Fruit fly (Drosophila melanogaster) whole organism, embryonic: ENCODE measurements around the gene ProtB.

Source experiments
- B-H1 ChIP-seq: fragments of 200-800 bp; sonication (Bioruptor generic); IDR thresholded peaks from 3 replicates; pipeline ENCODE4 v1.3.6; 2022; ENCODE audit warnings: missing biosample characterization, missing genetic modification characterization
- Bgb ChIP-seq: fragments of 200-800 bp; sonication (Bioruptor generic); IDR thresholded peaks from 2 replicates; pipeline ENCODE4 v1.3.6; 2022; ENCODE audit warnings: missing biosample characterization, missing genetic modification characterization; ENCODE audit not compliant: partially characterized antibody
- Blimp-1 ChIP-seq: fragments of 200-800 bp; sonication (Bioruptor generic); optimal IDR thresholded peaks from 3 replicates; lab custom pipeline; 2018; ENCODE audit warnings: missing biosample characterization, missing genetic modification characterization, mild to moderate bottlenecking, moderate library complexity, missing genetic modification reagents
- CG10654 ChIP-seq: fragments of 200-800 bp; sonication (Bioruptor generic); optimal IDR thresholded peaks from 2 replicates; lab custom pipeline; 2016; ENCODE audit warnings: missing biosample characterization, missing genetic modification characterization
- CG11696 ChIP-seq: fragments of 200-800 bp; sonication (Bioruptor generic); IDR thresholded peaks from 2 replicates; pipeline ENCODE4 v1.3.6; 2022; ENCODE audit warnings: missing biosample characterization, missing genetic modification characterization
- CG12744 ChIP-seq: fragments of 200-800 bp; sonication (Bioruptor generic); optimal IDR thresholded peaks from 2 replicates; lab custom pipeline; 2016; ENCODE audit warnings: missing biosample characterization, missing genetic modification characterization
- CG14710 ChIP-seq: fragments of 200-800 bp; sonication (Bioruptor generic); optimal IDR thresholded peaks from 3 replicates; lab custom pipeline; 2019; ENCODE audit warnings: missing biosample characterization, mild to moderate bottlenecking, missing genetic modification characterization, moderate library complexity
- CG14965 ChIP-seq: fragments of 200-800 bp; sonication (Bioruptor generic); optimal IDR thresholded peaks from 2 replicates; lab custom pipeline; 2016; ENCODE audit warnings: missing biosample characterization, missing genetic modification characterization, borderline replicate concordance
- CG15269 ChIP-seq: fragments of 200-800 bp; sonication (Bioruptor generic); optimal IDR thresholded peaks from 2 replicates; lab custom pipeline; 2018; ENCODE audit warnings: missing biosample characterization, mild to moderate bottlenecking, missing genetic modification characterization, moderate library complexity
- CG15514 ChIP-seq: fragments of 200-800 bp; sonication (Bioruptor generic); optimal IDR thresholded peaks from 3 replicates; lab custom pipeline; 2017; ENCODE audit warnings: missing biosample characterization, missing genetic modification characterization, mild to moderate bottlenecking, moderate library complexity, missing genetic modification reagents
- CG18619 ChIP-seq: fragments of 200-800 bp; sonication (Bioruptor generic); optimal IDR thresholded peaks from 3 replicates; lab custom pipeline; 2017; ENCODE audit warnings: missing biosample characterization, mild to moderate bottlenecking, missing genetic modification characterization
- CG2116 ChIP-seq: fragments of 200-800 bp; sonication (Bioruptor generic); optimal IDR thresholded peaks from 3 replicates; lab custom pipeline; 2018; ENCODE audit warnings: missing biosample characterization, mild to moderate bottlenecking, missing genetic modification characterization
- CG2202 ChIP-seq: fragments of 200-800 bp; sonication (Bioruptor generic); optimal IDR thresholded peaks from 2 replicates; lab custom pipeline; 2018; ENCODE audit warnings: missing biosample characterization, mild to moderate bottlenecking, missing genetic modification characterization
- CG3281 ChIP-seq: fragments of 200-800 bp; sonication (Bioruptor generic); optimal IDR thresholded peaks from 3 replicates; lab custom pipeline; 2017; ENCODE audit warnings: missing biosample characterization, mild to moderate bottlenecking, missing genetic modification characterization
- CG33213 ChIP-seq: fragments of 200-800 bp; sonication (Bioruptor generic); optimal IDR thresholded peaks from 3 replicates; lab custom pipeline; 2016; ENCODE audit warnings: missing biosample characterization, missing genetic modification characterization
- CG4360 ChIP-seq: fragments of 200-800 bp; sonication (Bioruptor generic); IDR thresholded peaks from 2 replicates; pipeline ENCODE4 v1.3.6; 2022; ENCODE audit warnings: missing biosample characterization, missing genetic modification characterization
- CG43689 ChIP-seq: fragments of 200-800 bp; sonication (Bioruptor generic); IDR thresholded peaks from 2 replicates; pipeline ENCODE4 v1.3.6; 2022; ENCODE audit warnings: missing biosample characterization, missing genetic modification characterization
- CG7963 ChIP-seq: fragments of 200-800 bp; sonication (Bioruptor generic); IDR thresholded peaks from 3 replicates; pipeline ENCODE4 v1.3.6; 2022; ENCODE audit warnings: missing biosample characterization, missing genetic modification characterization; ENCODE audit not compliant: partially characterized antibody
- CG9727 ChIP-seq: fragments of 200-800 bp; sonication (Bioruptor generic); optimal IDR thresholded peaks from 3 replicates; lab custom pipeline; 2017; ENCODE audit warnings: missing biosample characterization, mild to moderate bottlenecking, missing genetic modification characterization
- Chrac-16 ChIP-seq: fragments of 200-800 bp; sonication (Bioruptor generic); optimal IDR thresholded peaks from 3 replicates; lab custom pipeline; 2016; ENCODE audit warnings: missing biosample characterization, missing genetic modification characterization
- D ChIP-seq, 2 experiments: fragments of 200-800 bp in 1 of 2; fragments of >200 bp in 1 of 2; sonication (Bioruptor generic) in 1 of 2; optimal IDR thresholded peaks; 2 replicates in 1 of 2; 3 replicates in 1 of 2; lab custom pipeline; 2017; ENCODE audit warnings: mild to moderate bottlenecking in 1 of 2, missing biosample characterization in 1 of 2, missing genetic modification characterization in 1 of 2, missing genetic modification reagents in 1 of 2
- HHEX ChIP-seq: fragments of 200-800 bp; sonication (Bioruptor generic); optimal IDR thresholded peaks from 3 replicates; lab custom pipeline; 2017; ENCODE audit warnings: missing biosample characterization, mild to moderate bottlenecking, missing genetic modification characterization, missing genetic modification reagents
- HLH4C ChIP-seq: fragments of 200-800 bp; sonication (Bioruptor generic); IDR thresholded peaks from 3 replicates; pipeline ENCODE4 v1.3.6; 2022; ENCODE audit warnings: missing biosample characterization, missing genetic modification characterization; ENCODE audit not compliant: partially characterized antibody
- Lhr ChIP-seq: fragments of 200-800 bp; sonication (Bioruptor generic); optimal IDR thresholded peaks from 3 replicates; lab custom pipeline; 2017; ENCODE audit warnings: mild to moderate bottlenecking, missing biosample characterization, missing genetic modification reagents, missing genetic modification characterization
- Mad ChIP-seq: fragments of 200-800 bp; sonication (Bioruptor generic); optimal IDR thresholded peaks from 2 replicates; lab custom pipeline; 2016; ENCODE audit warnings: missing biosample characterization, missing genetic modification characterization
- Sin3A ChIP-seq: fragments of >200 bp; optimal IDR thresholded peaks from 2 replicates; lab custom pipeline; 2018
- Sox100B ChIP-seq: fragments of 200-800 bp; sonication (Bioruptor generic); optimal IDR thresholded peaks from 3 replicates; lab custom pipeline; 2018; ENCODE audit warnings: missing biosample characterization, mild to moderate bottlenecking, missing genetic modification characterization
- Sry-β ChIP-seq: fragments of 200-800 bp; sonication (Bioruptor generic); optimal IDR thresholded peaks from 2 replicates; lab custom pipeline; 2018; ENCODE audit warnings: missing biosample characterization, mild to moderate bottlenecking, missing genetic modification characterization, moderate library complexity
- abd-A ChIP-seq: fragments of 200-800 bp; sonication (Bioruptor generic); optimal IDR thresholded peaks from 3 replicates; lab custom pipeline; 2019; ENCODE audit warnings: missing biosample characterization, mild to moderate bottlenecking, missing genetic modification characterization, moderate library complexity
- chif ChIP-seq, 2 experiments: fragments of 200-800 bp; sonication (Bioruptor generic); optimal IDR thresholded peaks; 3 replicates each; lab custom pipeline; 2016; ENCODE audit warnings: missing biosample characterization in 2 of 2, missing genetic modification characterization in 2 of 2
- cwo ChIP-seq: fragments of 200-800 bp; sonication (Bioruptor generic); optimal IDR thresholded peaks from 3 replicates; lab custom pipeline; 2017; ENCODE audit warnings: missing biosample characterization, missing genetic modification characterization, mild to moderate bottlenecking, moderate library complexity, missing genetic modification reagents
- dmrt99B ChIP-seq: fragments of 200-800 bp; sonication (Bioruptor generic); optimal IDR thresholded peaks from 2 replicates; lab custom pipeline; 2018; ENCODE audit warnings: missing biosample characterization, mild to moderate bottlenecking, missing genetic modification characterization, moderate library complexity
- gem ChIP-seq: fragments of 200-800 bp; sonication (Bioruptor generic); optimal IDR thresholded peaks from 2 replicates; lab custom pipeline; 2019; ENCODE audit warnings: missing biosample characterization, mild to moderate bottlenecking, missing genetic modification characterization, moderate library complexity
- gfzf ChIP-seq: fragments of 200-800 bp; sonication (Bioruptor generic); optimal IDR thresholded peaks from 2 replicates; lab custom pipeline; 2016; ENCODE audit warnings: missing biosample characterization, mild to moderate bottlenecking, missing genetic modification characterization, moderate library complexity
- gsb-n ChIP-seq: fragments of 200-800 bp; sonication (Bioruptor generic); optimal IDR thresholded peaks from 3 replicates; lab custom pipeline; 2018; ENCODE audit warnings: missing biosample characterization, mild to moderate bottlenecking, missing genetic modification characterization
- hbn ChIP-seq: fragments of 200-800 bp; sonication (Bioruptor generic); IDR thresholded peaks from 2 replicates; pipeline ENCODE4 v1.3.6; 2022; ENCODE audit warnings: missing biosample characterization, missing genetic modification characterization; ENCODE audit not compliant: partially characterized antibody
- her ChIP-seq: fragments of 200-800 bp; sonication (Bioruptor generic); optimal IDR thresholded peaks from 2 replicates; lab custom pipeline; 2016; ENCODE audit warnings: missing biosample characterization, missing genetic modification characterization
- inv ChIP-seq: fragments of 200-800 bp; sonication (Bioruptor generic); IDR thresholded peaks from 2 replicates; pipeline ENCODE4 v1.3.6; 2022; ENCODE audit warnings: missing biosample characterization, missing genetic modification characterization; ENCODE audit not compliant: partially characterized antibody
- lmd ChIP-seq: fragments of 200-800 bp; sonication (Bioruptor generic); IDR thresholded peaks from 2 replicates; pipeline ENCODE4 v1.3.6; 2022; ENCODE audit warnings: missing biosample characterization, missing genetic modification characterization
- nerfin-2 ChIP-seq: fragments of 200-800 bp; sonication (Bioruptor generic); IDR thresholded peaks from 2 replicates; pipeline ENCODE4 v1.3.6; 2022; ENCODE audit warnings: missing biosample characterization, missing genetic modification characterization; ENCODE audit not compliant: partially characterized antibody
- pan ChIP-seq, 4 experiments: fragments of >200 bp in 3 of 4; fragments of 200-800 bp in 1 of 4; sonication (Bioruptor generic) in 1 of 4; optimal IDR thresholded peaks in 3 of 4; IDR thresholded peaks in 1 of 4; 2 replicates each; pipeline versions ENCODE4 v1.3.6 to Lab custom; 2017 to 2022; ENCODE audit warnings: missing biosample characterization in 2 of 4, missing genetic modification characterization in 2 of 4, mixed read lengths in 1 of 4
- phol ChIP-seq: fragments of 200-800 bp; sonication (Bioruptor generic); optimal IDR thresholded peaks from 3 replicates; lab custom pipeline; 2018; ENCODE audit warnings: missing biosample characterization, mild to moderate bottlenecking, missing genetic modification characterization, moderate library complexity
- sob ChIP-seq: fragments of 200-800 bp; sonication (Bioruptor generic); IDR thresholded peaks from 2 replicates; pipeline ENCODE4 v1.3.6; 2022; ENCODE audit warnings: missing biosample characterization, missing genetic modification characterization
- stwl ChIP-seq: fragments of 200-800 bp; sonication (Bioruptor generic); optimal IDR thresholded peaks from 3 replicates; lab custom pipeline; 2018; ENCODE audit warnings: missing biosample characterization, mild to moderate bottlenecking, missing genetic modification characterization, moderate library complexity
- tio ChIP-seq: fragments of 200-800 bp; sonication (Bioruptor generic); optimal IDR thresholded peaks from 2 replicates; lab custom pipeline; 2017; ENCODE audit warnings: missing biosample characterization, missing genetic modification characterization, inconsistent platforms
- tup ChIP-seq: fragments of 200-800 bp; sonication (Bioruptor generic); optimal IDR thresholded peaks from 2 replicates; lab custom pipeline; 2016; ENCODE audit warnings: missing biosample characterization, mild to moderate bottlenecking, missing genetic modification characterization, moderate library complexity
- vnd ChIP-seq: fragments of 200-800 bp; sonication (Bioruptor generic); IDR thresholded peaks from 3 replicates; pipeline ENCODE4 v1.3.6; 2022; ENCODE audit warnings: missing biosample characterization, missing genetic modification characterization; ENCODE audit not compliant: partially characterized antibody
- wek ChIP-seq: fragments of 200-800 bp; sonication (Bioruptor generic); optimal IDR thresholded peaks from 3 replicates; lab custom pipeline; 2018; ENCODE audit warnings: missing biosample characterization, mild to moderate bottlenecking, missing genetic modification characterization, moderate library complexity

Gene ProtB

DNA sequence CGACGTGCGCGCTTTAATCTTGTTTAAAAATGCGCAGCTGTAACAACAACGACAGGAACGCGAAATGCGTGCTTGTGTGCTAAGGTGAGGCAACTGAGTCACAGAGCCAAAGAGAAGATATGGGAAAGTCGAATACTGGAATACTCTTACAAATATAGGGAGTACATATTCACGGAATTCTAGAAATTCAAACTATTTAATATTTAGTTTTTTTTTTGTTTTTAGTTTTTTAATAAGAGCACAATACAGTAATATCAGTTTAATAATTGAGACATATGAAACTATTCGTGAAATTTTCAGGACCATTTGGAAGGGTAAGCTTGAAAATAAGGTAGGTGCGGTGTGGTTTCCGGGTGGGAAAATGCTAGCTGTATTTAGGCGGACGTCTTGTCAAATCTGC lies 4.0 kb upstream of the ProtB start (continued):
- no peak for TF ChIP-seq stwl (tag; lab: Kevin White, UChicago)
- no peak for TF ChIP-seq CG9727 (GFP tag; lab: Kevin White, UChicago)
- no peak for TF ChIP-seq Blimp-1
- peak; percentile 24; the same call in 1 of the 2 replicates for TF ChIP-seq lmd (GFP tag; lab: Robert Waterston, UW)
- peak; percentile 48 for TF ChIP-seq cwo (GFP tag; lab: Kevin White, UChicago)
- no peak for TF ChIP-seq chif (GFP tag; optimal IDR thresholded peaks at IDR 0.05; lab: Kevin White, UChicago)
- no peak for TF ChIP-seq B-H1 (GFP tag; lab: Robert Waterston, UW)
- no peak for TF ChIP-seq CG12744
- no peak for TF ChIP-seq HHEX (GFP tag; lab: Kevin White, UChicago)
- TF ChIP-seq inv (GFP tag; lab: Robert Waterston, UW), result no peak
- TF ChIP-seq dmrt99B, result peak; percentile 44
- TF ChIP-seq CG14710 (tag; lab: Kevin White, UChicago), result no peak
- no peak for TF ChIP-seq CG11696 (GFP tag; lab: Robert Waterston, UW)
- no peak for TF ChIP-seq gfzf (GFP tag; lab: Kevin White, UChicago)
- TF ChIP-seq Sry-β, result no peak
- TF ChIP-seq abd-A (tag; lab: Kevin White, UChicago), result no peak
- no peak for TF ChIP-seq CG2202 (tag; lab: Kevin White, UChicago)
- TF ChIP-seq CG43689 (GFP tag; lab: Robert Waterston, UW), result no peak
- TF ChIP-seq CG15514 (GFP tag; lab: Kevin White, UChicago), result peak; percentile 7
- TF ChIP-seq Bgb, result no peak
- TF ChIP-seq D (optimal IDR thresholded peaks at IDR 0.05; lab: Kevin White, UChicago), result no peak
- no peak for TF ChIP-seq D (GFP tag; optimal IDR thresholded peaks at IDR 0.05; lab: Kevin White, UChicago)
- no peak for TF ChIP-seq Mad (GFP tag; lab: Kevin White, UChicago)
- TF ChIP-seq gem (tag; lab: Kevin White, UChicago), result peak; percentile 2
- TF ChIP-seq sob (GFP tag; lab: Robert Waterston, UW), result 0 out of 2 replicates have a peak, but pooled peaks have one; percentile 40
- TF ChIP-seq CG10654, result no peak
- peak; percentile 17 for TF ChIP-seq CG15269 (tag; lab: Kevin White, UChicago)
- TF ChIP-seq CG14965 (GFP tag; lab: Kevin White, UChicago), result no peak
- no peak for TF ChIP-seq CG18619
- TF ChIP-seq phol, result no peak
- no peak for TF ChIP-seq Sox100B (GFP tag; lab: Kevin White, UChicago)
- TF ChIP-seq HLH4C (GFP tag; lab: Robert Waterston, UW), result no peak
- TF ChIP-seq CG33213 (GFP tag; lab: Kevin White, UChicago), result no peak
- TF ChIP-seq tio (GFP tag; lab: Kevin White, UChicago), result no peak
- TF ChIP-seq CG3281 (GFP tag; lab: Kevin White, UChicago), result peak; percentile 25
- TF ChIP-seq CG4360, result no peak
- TF ChIP-seq Chrac-16 (GFP tag; lab: Kevin White, UChicago), result no peak
- no peak for TF ChIP-seq her (GFP tag; lab: Kevin White, UChicago)
- no peak for TF ChIP-seq wek (GFP tag; lab: Kevin White, UChicago)
- no peak for TF ChIP-seq hbn (GFP tag; lab: Robert Waterston, UW)
- TF ChIP-seq Sin3A (lab: Kevin White, UChicago), result no peak
- TF ChIP-seq pan (optimal IDR thresholded peaks at IDR 0.05; lab: Kevin White, UChicago), result no peak
- TF ChIP-seq pan (GFP tag; optimal IDR thresholded peaks at IDR 0.05 in 1 of 2, IDR thresholded peaks at IDR 0.05 in 1 of 2), result no peak
- no peak for TF ChIP-seq tup
- no peak for TF ChIP-seq CG7963 (GFP tag; lab: Robert Waterston, UW)
- no peak for TF ChIP-seq nerfin-2 (GFP tag; lab: Robert Waterston, UW)
- TF ChIP-seq CG2116 (GFP tag; lab: Kevin White, UChicago), result no peak
- TF ChIP-seq gsb-n (tag; lab: Kevin White, UChicago), result no peak
- no peak for TF ChIP-seq vnd
- TF ChIP-seq Lhr, result no peak
